Fruit fly (Drosophila melanogaster) whole organism, embryonic: ENCODE measurements around the gene bor.

Source experiments
- Atf-2 ChIP-seq: fragments of 200-800 bp; sonication (Bioruptor generic); optimal IDR thresholded peaks from 2 replicates; lab custom pipeline; 2016; ENCODE audit warnings: missing biosample characterization, missing genetic modification characterization
- CG1024 ChIP-seq: fragments of 200-800 bp; sonication (Bioruptor generic); IDR thresholded peaks from 2 replicates; pipeline ENCODE4 v1.3.6; 2022; ENCODE audit warnings: missing biosample characterization, missing genetic modification characterization
- CG10462 ChIP-seq: fragments of 200-800 bp; sonication (Bioruptor generic); optimal IDR thresholded peaks from 2 replicates; lab custom pipeline; 2016; ENCODE audit warnings: missing biosample characterization, missing genetic modification characterization
- CG10654 ChIP-seq: fragments of 200-800 bp; sonication (Bioruptor generic); optimal IDR thresholded peaks from 2 replicates; lab custom pipeline; 2016; ENCODE audit warnings: missing biosample characterization, missing genetic modification characterization
- CG11456 ChIP-seq: fragments of 200-800 bp; sonication (Bioruptor generic); IDR thresholded peaks from 3 replicates; pipeline ENCODE4 v1.3.6; 2022; ENCODE audit warnings: missing biosample characterization, missing genetic modification characterization
- CG11695 ChIP-seq: fragments of 200-800 bp; sonication (Bioruptor generic); IDR thresholded peaks from 3 replicates; pipeline ENCODE4 v1.3.6; 2022; ENCODE audit warnings: missing biosample characterization, missing genetic modification characterization
- CG12744 ChIP-seq: fragments of 200-800 bp; sonication (Bioruptor generic); optimal IDR thresholded peaks from 2 replicates; lab custom pipeline; 2016; ENCODE audit warnings: missing biosample characterization, missing genetic modification characterization
- CG12769 ChIP-seq: fragments of 200-800 bp; sonication (Bioruptor generic); optimal IDR thresholded peaks from 2 replicates; lab custom pipeline; 2019; ENCODE audit warnings: missing biosample characterization, mild to moderate bottlenecking, missing genetic modification characterization, moderate library complexity
- CG14050 ChIP-seq: fragments of 200-800 bp; sonication (Bioruptor generic); IDR thresholded peaks from 3 replicates; pipeline ENCODE4 v1.3.6; 2022; ENCODE audit warnings: missing biosample characterization, missing genetic modification characterization
- CG14667 ChIP-seq: fragments of 200-800 bp; sonication (Bioruptor generic); IDR thresholded peaks from 2 replicates; pipeline ENCODE4 v1.3.6; 2022; ENCODE audit warnings: missing biosample characterization, missing genetic modification characterization
- CG15073 ChIP-seq: fragments of 200-800 bp; sonication (Bioruptor generic); optimal IDR thresholded peaks from 2 replicates; lab custom pipeline; 2016; ENCODE audit warnings: missing biosample characterization, missing genetic modification characterization
- CG17829 ChIP-seq: fragments of 200-800 bp; optimal IDR thresholded peaks from 2 replicates; lab custom pipeline; 2019; ENCODE audit warnings: missing biosample characterization, mild to moderate bottlenecking, missing genetic modification characterization, moderate library complexity
- CG2202 ChIP-seq: fragments of 200-800 bp; sonication (Bioruptor generic); optimal IDR thresholded peaks from 2 replicates; lab custom pipeline; 2018; ENCODE audit warnings: missing biosample characterization, mild to moderate bottlenecking, missing genetic modification characterization
- CG2889 ChIP-seq: fragments of 200-800 bp; sonication (Bioruptor generic); IDR thresholded peaks from 3 replicates; pipeline ENCODE4 v1.3.6; 2022; ENCODE audit warnings: missing biosample characterization, missing genetic modification characterization
- CG30020 ChIP-seq: fragments of 200-800 bp; optimal IDR thresholded peaks from 2 replicates; lab custom pipeline; 2019; ENCODE audit warnings: missing biosample characterization, mild to moderate bottlenecking, missing genetic modification characterization, moderate library complexity
- CG43689 ChIP-seq: fragments of 200-800 bp; sonication (Bioruptor generic); IDR thresholded peaks from 2 replicates; pipeline ENCODE4 v1.3.6; 2022; ENCODE audit warnings: missing biosample characterization, missing genetic modification characterization
- CG5245 ChIP-seq: fragments of 200-800 bp; sonication (Bioruptor generic); optimal IDR thresholded peaks from 3 replicates; lab custom pipeline; 2016; ENCODE audit warnings: missing biosample characterization, missing genetic modification characterization
- CG8388 ChIP-seq: fragments of 200-800 bp; sonication (Bioruptor generic); optimal IDR thresholded peaks from 2 replicates; lab custom pipeline; 2019; ENCODE audit warnings: missing biosample characterization, mild to moderate bottlenecking, missing genetic modification characterization, moderate library complexity
- CG9609 ChIP-seq: fragments of 200-800 bp; sonication (Bioruptor generic); optimal IDR thresholded peaks from 3 replicates; lab custom pipeline; 2016; ENCODE audit warnings: missing biosample characterization, missing genetic modification characterization
- E2f1 ChIP-seq: fragments of 200-800 bp; sonication (Bioruptor generic); IDR thresholded peaks from 2 replicates; pipeline ENCODE4 v1.3.6; 2022; ENCODE audit warnings: missing biosample characterization, missing genetic modification characterization
- E2f2 ChIP-seq: fragments of 200-800 bp; sonication (Bioruptor generic); IDR thresholded peaks from 2 replicates; pipeline ENCODE4 v1.3.6; 2022; ENCODE audit warnings: missing biosample characterization, missing genetic modification characterization
- Ets65A ChIP-seq: fragments of 200-800 bp; sonication (Bioruptor generic); peaks from one replicate; lab custom pipeline; 2016; ENCODE audit warnings: missing biosample characterization, missing genetic modification characterization
- Fer2 ChIP-seq: fragments of 200-800 bp; sonication (Bioruptor generic); optimal IDR thresholded peaks from 2 replicates; lab custom pipeline; 2018; ENCODE audit warnings: missing biosample characterization, mild to moderate bottlenecking, missing genetic modification characterization, moderate library complexity
- Gug ChIP-seq: fragments of 200-800 bp; sonication (Bioruptor generic); IDR thresholded peaks from 4 replicates; pipeline ENCODE4 v1.3.6; 2022; ENCODE audit warnings: missing biosample characterization, missing genetic modification characterization
- HLH3B ChIP-seq: fragments of 200-800 bp; sonication (Bioruptor generic); IDR thresholded peaks from 2 replicates; pipeline ENCODE4 v1.3.6; 2022; ENCODE audit warnings: missing biosample characterization, missing genetic modification characterization
- Hr3 ChIP-seq: fragments of 200-800 bp; sonication (Bioruptor generic); optimal IDR thresholded peaks from 3 replicates; lab custom pipeline; 2016; ENCODE audit warnings: missing biosample characterization, missing genetic modification characterization
- Kr ChIP-seq: fragments of 200-800 bp; sonication (Bioruptor generic); optimal IDR thresholded peaks from 2 replicates; lab custom pipeline; 2017; ENCODE audit warnings: missing biosample characterization, mild to moderate bottlenecking, missing genetic modification characterization
- Nf-YA ChIP-seq: fragments of 200-800 bp; sonication (Bioruptor generic); IDR thresholded peaks from 2 replicates; pipeline ENCODE4 v1.3.6; 2022; ENCODE audit warnings: missing biosample characterization, missing genetic modification characterization
- Oli ChIP-seq: fragments of 200-800 bp; sonication (Bioruptor generic); optimal IDR thresholded peaks from 2 replicates; lab custom pipeline; 2018; ENCODE audit warnings: missing biosample characterization, mild to moderate bottlenecking, missing genetic modification characterization, moderate library complexity
- Taf1 ChIP-seq: fragments of 200-800 bp; sonication (Bioruptor generic); IDR thresholded peaks from 2 replicates; pipeline ENCODE4 v1.3.6; 2022; ENCODE audit warnings: missing biosample characterization, missing genetic modification characterization
- aop ChIP-seq: fragments of 200-800 bp; sonication (Bioruptor generic); IDR thresholded peaks from 2 replicates; pipeline ENCODE4 v1.3.6; 2022; ENCODE audit warnings: missing biosample characterization, missing genetic modification characterization
- ap ChIP-seq: fragments of 200-800 bp; sonication (Bioruptor generic); IDR thresholded peaks from 2 replicates; pipeline ENCODE4 v1.3.6; 2022; ENCODE audit warnings: missing biosample characterization, missing genetic modification characterization
- br ChIP-seq: fragments of >200 bp; optimal IDR thresholded peaks from 2 replicates; lab custom pipeline; 2017
- cas ChIP-seq: fragments of 200-800 bp; sonication (Bioruptor generic); IDR thresholded peaks from 2 replicates; pipeline ENCODE4 v1.3.6; 2022; ENCODE audit warnings: missing biosample characterization, missing genetic modification characterization
- ci ChIP-seq: fragments of 200-800 bp; sonication (Bioruptor generic); IDR thresholded peaks from 3 replicates; pipeline ENCODE4 v1.3.6; 2022; ENCODE audit warnings: missing biosample characterization, missing genetic modification characterization
- da ChIP-seq: fragments of 200-800 bp; sonication (Bioruptor generic); optimal IDR thresholded peaks from 2 replicates; lab custom pipeline; 2016; ENCODE audit warnings: missing biosample characterization, missing genetic modification characterization
- dpn ChIP-seq, 2 experiments: fragments of 200-800 bp; sonication (Bioruptor generic); optimal IDR thresholded peaks; 3 replicates each; lab custom pipeline; 2016; ENCODE audit warnings: missing biosample characterization in 2 of 2, missing genetic modification characterization in 2 of 2
- fd96Cb ChIP-seq: fragments of 200-800 bp; sonication (Bioruptor generic); optimal IDR thresholded peaks from 2 replicates; lab custom pipeline; 2018; ENCODE audit warnings: missing biosample characterization, mild to moderate bottlenecking, missing genetic modification characterization, moderate library complexity
- fu2 ChIP-seq: fragments of 200-800 bp; sonication (Bioruptor generic); optimal IDR thresholded peaks from 2 replicates; lab custom pipeline; 2016; ENCODE audit warnings: missing biosample characterization, missing genetic modification characterization
- kni ChIP-seq: fragments of 200-800 bp; sonication (Bioruptor generic); optimal IDR thresholded peaks from 3 replicates; lab custom pipeline; 2017; ENCODE audit warnings: mild to moderate bottlenecking, missing biosample characterization, missing genetic modification reagents, missing genetic modification characterization
- luna ChIP-seq: fragments of 200-800 bp; sonication (Bioruptor generic); optimal IDR thresholded peaks from 2 replicates; lab custom pipeline; 2016; ENCODE audit warnings: missing biosample characterization, missing genetic modification characterization
- mam ChIP-seq: fragments of 200-800 bp; sonication (Bioruptor generic); optimal IDR thresholded peaks from 3 replicates; lab custom pipeline; 2016; ENCODE audit warnings: missing biosample characterization, missing genetic modification characterization
- mld ChIP-seq: fragments of 200-800 bp; sonication (Bioruptor generic); IDR thresholded peaks from 3 replicates; pipeline ENCODE4 v1.3.6; 2022; ENCODE audit warnings: missing biosample characterization, missing genetic modification characterization; ENCODE audit not compliant: partially characterized antibody
- pan ChIP-seq, 4 experiments: fragments of >200 bp in 3 of 4; fragments of 200-800 bp in 1 of 4; sonication (Bioruptor generic) in 1 of 4; optimal IDR thresholded peaks in 3 of 4; IDR thresholded peaks in 1 of 4; 2 replicates each; pipeline versions ENCODE4 v1.3.6 to Lab custom; 2017 to 2022; ENCODE audit warnings: missing biosample characterization in 2 of 4, missing genetic modification characterization in 2 of 4, mixed read lengths in 1 of 4
- phol ChIP-seq: fragments of 200-800 bp; sonication (Bioruptor generic); optimal IDR thresholded peaks from 3 replicates; lab custom pipeline; 2018; ENCODE audit warnings: missing biosample characterization, mild to moderate bottlenecking, missing genetic modification characterization, moderate library complexity
- pnt ChIP-seq: fragments of 200-800 bp; sonication (Bioruptor generic); optimal IDR thresholded peaks from 3 replicates; lab custom pipeline; 2016; ENCODE audit warnings: missing biosample characterization, missing genetic modification characterization
- sens ChIP-seq: fragments of 200-800 bp; sonication (Bioruptor generic); peaks from one replicate; lab custom pipeline; 2016; ENCODE audit warnings: missing biosample characterization, missing genetic modification characterization
- seq ChIP-seq: fragments of 200-800 bp; sonication (Bioruptor generic); IDR thresholded peaks from 2 replicates; pipeline ENCODE4 v1.3.6; 2022; ENCODE audit warnings: missing biosample characterization, missing genetic modification characterization
- sqz ChIP-seq: fragments of 200-800 bp; sonication (Bioruptor generic); optimal IDR thresholded peaks from 3 replicates; lab custom pipeline; 2018; ENCODE audit warnings: missing biosample characterization, mild to moderate bottlenecking, missing genetic modification characterization
- tx ChIP-seq: fragments of 200-800 bp; sonication (Bioruptor generic); optimal IDR thresholded peaks from 2 replicates; lab custom pipeline; 2016; ENCODE audit warnings: missing biosample characterization, missing genetic modification characterization
- usp ChIP-seq: fragments of >200 bp; optimal IDR thresholded peaks from 2 replicates; lab custom pipeline; 2017; ENCODE audit warnings: missing biosample characterization, missing genetic modification characterization
- yki ChIP-seq: fragments of >200 bp; optimal IDR thresholded peaks from 3 replicates; lab custom pipeline; 2018
- zen ChIP-seq: fragments of 200-800 bp; sonication (Bioruptor generic); optimal IDR thresholded peaks from 3 replicates; lab custom pipeline; 2018; ENCODE audit warnings: missing biosample characterization, mild to moderate bottlenecking, missing genetic modification characterization, moderate library complexity
- zfh1 ChIP-seq: fragments of 200-800 bp; sonication (Bioruptor generic); IDR thresholded peaks from 3 replicates; pipeline ENCODE4 v1.3.6; 2022; ENCODE audit warnings: missing biosample characterization, missing genetic modification characterization

The bor gene

DNA sequence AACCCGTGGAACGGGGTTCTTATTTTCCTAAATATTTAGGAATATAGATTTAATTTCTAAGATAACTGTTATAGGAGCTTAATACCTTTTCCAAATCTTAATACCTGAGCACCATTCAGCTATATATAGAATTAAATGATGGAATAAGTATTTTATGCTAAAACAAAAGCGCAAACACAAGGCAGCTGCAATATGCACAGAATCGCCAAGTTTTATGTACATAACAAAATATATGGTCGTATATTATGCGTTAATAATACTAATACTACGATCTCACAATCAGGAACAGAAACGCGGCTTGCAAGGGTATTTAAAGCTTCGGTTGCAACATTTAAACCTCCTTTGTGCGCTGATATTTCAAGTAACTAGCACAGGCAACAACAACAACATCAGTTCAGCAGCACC lies 29.2 kb downstream of the bor start (continued):
- TF ChIP-seq phol (tag; lab: Kevin White, UChicago) (peak; percentile 71), yki (lab: Kevin White, UChicago) (no peak), CG30020 (tag; lab: Kevin White, UChicago) (no peak), Taf1 (GFP tag; lab: Robert Waterston, UW) (no peak), pan (optimal IDR thresholded peaks at IDR 0.05; lab: Kevin White, UChicago) (no peak), pan (GFP tag; optimal IDR thresholded peaks at IDR 0.05 in 1 of 2, IDR thresholded peaks at IDR 0.05 in 1 of 2) (no peak), mam (no peak), ap (GFP tag; lab: Robert Waterston, UW) (no peak), Gug (GFP tag; lab: Robert Waterston, UW) (no peak), CG14050 (GFP tag; lab: Robert Waterston, UW) (no peak), CG2202 (tag; lab: Kevin White, UChicago) (no peak), CG12769 (tag; lab: Kevin White, UChicago) (no peak), CG11456 (GFP tag; lab: Robert Waterston, UW) (no peak), Ets65A (GFP tag; lab: Kevin White, UChicago) (no peak), usp (GFP tag; lab: Kevin White, UChicago) (no peak), HLH3B (no peak), CG10654 (GFP tag; lab: Kevin White, UChicago) (no peak), tx (no peak), cas (GFP tag; lab: Robert Waterston, UW) (no peak), fu2 (GFP tag; lab: Kevin White, UChicago) (no peak), CG2889 (no peak), kni (no peak), CG15073 (GFP tag; lab: Kevin White, UChicago) (no peak), zfh1 (GFP tag; lab: Robert Waterston, UW) (no peak), da (GFP tag; lab: Kevin White, UChicago) (no peak), mld (GFP tag; lab: Robert Waterston, UW) (no peak), sens (GFP tag; lab: Kevin White, UChicago) (peak; percentile 87), Kr (GFP tag; lab: Kevin White, UChicago) (no peak), dpn (GFP tag; optimal IDR thresholded peaks at IDR 0.05; lab: Kevin White, UChicago) (no peak), br (no peak), CG43689 (GFP tag; lab: Robert Waterston, UW) (no peak), CG10462 (no peak), CG5245 (GFP tag; lab: Kevin White, UChicago) (no peak), luna (no peak), CG14667 (GFP tag; lab: Robert Waterston, UW) (no peak), E2f2 (GFP tag; lab: Robert Waterston, UW) (no peak), sqz (GFP tag; lab: Kevin White, UChicago) (no peak), fd96Cb (tag; lab: Kevin White, UChicago) (peak; percentile 53), CG9609 (GFP tag; lab: Kevin White, UChicago) (no peak), zen (tag; lab: Kevin White, UChicago) (no peak), aop (GFP tag; lab: Robert Waterston, UW) (no peak), CG17829 (tag; lab: Kevin White, UChicago) (no peak), Fer2 (tag; lab: Kevin White, UChicago) (no peak), pnt (GFP tag; lab: Kevin White, UChicago) (no peak), Hr3 (GFP tag; lab: Kevin White, UChicago) (peak; percentile 37), Oli (tag; lab: Kevin White, UChicago) (peak; percentile 66), ci (GFP tag; lab: Robert Waterston, UW) (no peak), Nf-YA (GFP tag; lab: Robert Waterston, UW) (no peak), CG12744 (GFP tag; lab: Kevin White, UChicago) (no peak), seq (no peak), CG11695 (no peak), CG1024 (no peak), E2f1 (GFP tag; lab: Robert Waterston, UW) (no peak), CG8388 (GFP tag; lab: Kevin White, UChicago) (peak; percentile 26), Atf-2 (GFP tag; lab: Kevin White, UChicago) (no peak)
